Fruit fly (Drosophila melanogaster): Measurements from ENCODE around the gene Spn28Dc.

DNA sequence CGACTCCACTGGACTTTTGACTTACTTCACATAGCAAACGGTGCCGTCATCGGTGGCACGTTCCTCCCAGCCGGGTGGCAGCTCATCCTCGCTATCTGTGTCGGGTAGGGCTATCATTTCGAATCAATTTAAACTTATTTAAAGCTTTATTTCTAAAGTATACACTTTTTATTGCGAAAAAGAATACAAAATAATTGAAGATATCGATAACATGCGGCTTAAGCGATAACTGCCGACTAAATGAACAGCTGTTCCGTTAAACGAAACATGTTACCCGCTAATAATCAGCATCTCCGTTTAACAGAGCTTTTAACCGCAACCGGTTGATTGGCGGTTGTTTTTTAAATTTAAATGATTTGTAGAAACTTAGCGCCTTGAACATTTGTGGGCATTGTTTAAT is 2.9 kb downstream of the Spn28Dc start, which contains the start of gene Wwox:
- no peak for TF ChIP-seq CG8478 (optimal IDR thresholded peaks at IDR 0.05)
- no peak for TF ChIP-seq psq (optimal IDR thresholded peaks at IDR 0.05)
- TF ChIP-seq pan (optimal IDR thresholded peaks at IDR 0.05): no peak
- TF ChIP-seq Dll (optimal IDR thresholded peaks at IDR 0.05): no peak
- TF ChIP-seq usp (GFP tag; optimal IDR thresholded peaks at IDR 0.05): no peak

Measured in whole organism.